Fruit fly (Drosophila melanogaster): Measurements from ENCODE around the gene CG12991.

DNA sequence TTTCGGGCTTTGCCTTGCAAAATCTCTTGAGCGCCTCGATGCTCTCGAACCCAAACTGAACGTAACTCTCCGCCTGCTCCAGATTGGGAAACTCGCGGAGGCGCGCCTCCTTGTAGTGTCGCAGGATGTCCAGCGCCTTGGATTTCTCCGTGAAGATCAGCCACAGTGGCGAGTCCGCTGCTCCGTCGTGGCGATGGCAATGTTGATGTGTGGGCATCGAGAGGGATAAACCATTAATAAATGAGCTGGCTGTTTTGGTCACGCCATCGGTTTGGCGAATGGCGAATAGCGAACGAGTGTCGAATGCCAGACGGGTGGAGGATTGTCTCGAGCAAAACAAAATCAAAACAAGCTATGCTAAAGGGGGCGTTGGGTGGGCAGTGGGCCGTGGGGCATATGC lies 3.8 kb upstream of the CG12991 start:
- TF ChIP-seq pan (optimal IDR thresholded peaks at IDR 0.05), result no peak
- TF ChIP-seq lola (GFP tag; optimal IDR thresholded peaks at IDR 0.05), result no peak
- no peak for TF ChIP-seq Sp1 (GFP tag; optimal IDR thresholded peaks at IDR 0.05)
- TF ChIP-seq Hr83 (GFP tag; optimal IDR thresholded peaks at IDR 0.05; ENCODE audit: poor library complexity, severe bottlenecking), result no peak
- no peak for TF ChIP-seq Hnf4 (GFP tag; optimal IDR thresholded peaks at IDR 0.05)
- TF ChIP-seq Myc (optimal IDR thresholded peaks at IDR 0.05), result no peak
- no peak for TF ChIP-seq OdsH (GFP tag; optimal IDR thresholded peaks at IDR 0.05)
- TF ChIP-seq usp (GFP tag; optimal IDR thresholded peaks at IDR 0.05), result no peak
- no peak for TF ChIP-seq sage (GFP tag; optimal IDR thresholded peaks at IDR 0.05)
- no peak for TF ChIP-seq Hr78 (GFP tag; optimal IDR thresholded peaks at IDR 0.05)
- no peak for TF ChIP-seq h (GFP tag; optimal IDR thresholded peaks at IDR 0.05)

All from whole organism, wandering third instar larva.